Worm (Caenorhabditis elegans) whole organism, young adult: ENCODE data around the gene tag-124.
A peak's percentile ranks its signal among the peaks of the same experiment; 100 is the strongest.

Experiments used
- C06A6.2 ChIP-seq: fragments of 200-800 bp; sonication (Bioruptor generic); conservative IDR thresholded peaks from 2 replicates; pipeline ENCODE4 v1.3.6; 2022; ENCODE audit warnings: missing genetic modification characterization, missing compliant biosample characterization
- D2030.7 ChIP-seq: fragments of 200-800 bp; sonication (Bioruptor generic); IDR thresholded peaks from 2 replicates; pipeline ENCODE4 v1.3.6; 2022; ENCODE audit warnings: missing genetic modification reagents, missing genetic modification characterization, missing compliant biosample characterization
- F49E8.2 ChIP-seq: sonication (generic microtip); optimal IDR thresholded peaks from 3 replicates; lab custom pipeline; 2017; ENCODE audit warnings: missing genetic modification characterization, mild to moderate bottlenecking, missing compliant biosample characterization, antibody characterized with exemption, moderate library complexity; ENCODE audit not compliant: insufficient read depth
- F55B11.4 ChIP-seq: sonication (generic microtip); optimal IDR thresholded peaks from 2 replicates; lab custom pipeline; 2016; ENCODE audit warnings: missing compliant biosample characterization, missing genetic modification characterization, borderline replicate concordance; ENCODE audit not compliant: insufficient read depth
- T07F8.4 ChIP-seq: sonication (generic microtip); optimal IDR thresholded peaks from 2 replicates; lab custom pipeline; 2016; ENCODE audit warnings: mild to moderate bottlenecking, missing genetic modification characterization, moderate library complexity, missing compliant biosample characterization
- Y53F4B.3 ChIP-seq: fragments of 200-800 bp; sonication (Bioruptor generic); IDR thresholded peaks from 2 replicates; pipeline ENCODE4 v1.3.6; 2022; ENCODE audit warnings: missing genetic modification reagents, missing genetic modification characterization, missing compliant biosample characterization
- Y56A3A.18 ChIP-seq: fragments of 200-800 bp; sonication (Bioruptor generic); IDR thresholded peaks from 2 replicates; pipeline ENCODE4 v1.3.6; 2022; ENCODE audit warnings: missing genetic modification reagents, missing genetic modification characterization, missing compliant biosample characterization
- Y95B8A.8 ChIP-seq: fragments of 200-800 bp; sonication (Bioruptor generic); IDR thresholded peaks from 2 replicates; pipeline ENCODE4 v1.3.6; 2022; ENCODE audit warnings: missing genetic modification reagents, missing genetic modification characterization, missing compliant biosample characterization
- atf-7 ChIP-seq: sonication (generic microtip); optimal IDR thresholded peaks from 2 replicates; lab custom pipeline; 2017; ENCODE audit warnings: mild to moderate bottlenecking, missing genetic modification characterization, missing compliant biosample characterization
- attf-3 ChIP-seq: fragments of 200-800 bp; sonication (Bioruptor generic); conservative IDR thresholded peaks from 2 replicates; pipeline ENCODE4 v1.3.6; 2022; ENCODE audit warnings: missing genetic modification reagents, missing genetic modification characterization, missing compliant biosample characterization
- bed-1 ChIP-seq: fragments of 200-800 bp; sonication (Bioruptor generic); IDR thresholded peaks from 2 replicates; pipeline ENCODE4 v1.3.6; 2022; ENCODE audit warnings: missing genetic modification reagents, missing genetic modification characterization, missing compliant biosample characterization
- ceh-100 ChIP-seq: fragments of 200-800 bp; sonication (Bioruptor generic); IDR thresholded peaks from 2 replicates; pipeline ENCODE4 v1.3.6; 2022; ENCODE audit warnings: missing genetic modification reagents, missing genetic modification characterization, missing compliant biosample characterization
- ceh-27 ChIP-seq: fragments of 200-800 bp; sonication (Bioruptor generic); optimal IDR thresholded peaks from 2 replicates; lab custom pipeline; 2018; ENCODE audit warnings: mild to moderate bottlenecking, missing genetic modification characterization, moderate library complexity, missing compliant biosample characterization
- ceh-58 ChIP-seq: fragments of 200-800 bp; sonication (Bioruptor generic); IDR thresholded peaks from 2 replicates; pipeline ENCODE4 v1.3.6; 2022; ENCODE audit warnings: missing genetic modification characterization, missing compliant biosample characterization
- ceh-91 ChIP-seq: fragments of 200-800 bp; sonication (Bioruptor generic); IDR thresholded peaks from 2 replicates; pipeline ENCODE4 v1.3.6; 2022; ENCODE audit warnings: missing genetic modification reagents, missing genetic modification characterization, missing compliant biosample characterization
- chd-7 ChIP-seq: sonication (generic microtip); optimal IDR thresholded peaks from 2 replicates; lab custom pipeline; 2016; ENCODE audit warnings: mild to moderate bottlenecking, missing genetic modification characterization, moderate library complexity, missing compliant biosample characterization
- dox-1 ChIP-seq: fragments of 200-800 bp; sonication (Bioruptor generic); IDR thresholded peaks from 2 replicates; pipeline ENCODE4 v1.3.6; 2022; ENCODE audit warnings: missing genetic modification reagents, missing genetic modification characterization, missing compliant biosample characterization
- dpff-1 ChIP-seq: sonication (generic microtip); optimal IDR thresholded peaks from 2 replicates; lab custom pipeline; 2017; ENCODE audit warnings: mild to moderate bottlenecking, missing genetic modification characterization, missing compliant biosample characterization
- egl-18 ChIP-seq: fragments of 200-800 bp; sonication (Bioruptor generic); IDR thresholded peaks from 2 replicates; pipeline ENCODE4 v1.3.6; 2022; ENCODE audit warnings: missing genetic modification reagents, missing genetic modification characterization, missing compliant biosample characterization
- gei-17 ChIP-seq: fragments of 200-800 bp; sonication (Bioruptor generic); optimal IDR thresholded peaks from 2 replicates; lab custom pipeline; 2018; ENCODE audit warnings: mild to moderate bottlenecking, missing genetic modification characterization, missing compliant biosample characterization
- him-1 ChIP-seq: sonication (generic microtip); optimal IDR thresholded peaks from 2 replicates; lab custom pipeline; 2016; ENCODE audit warnings: missing genotype, missing genetic modification reagents, missing genetic modification characterization, missing compliant biosample characterization
- hlh-12 ChIP-seq: sonication (generic microtip); optimal IDR thresholded peaks from 2 replicates; lab custom pipeline; 2016; ENCODE audit warnings: missing genetic modification characterization, missing compliant biosample characterization
- hrde-1 ChIP-seq: sonication (generic microtip); optimal IDR thresholded peaks from 2 replicates; lab custom pipeline; 2016; ENCODE audit warnings: missing genetic modification characterization, mild to moderate bottlenecking, missing compliant biosample characterization, moderate library complexity, missing genotype, missing genetic modification reagents, borderline replicate concordance
- madf-10 ChIP-seq: sonication (generic microtip); optimal IDR thresholded peaks from 2 replicates; lab custom pipeline; 2016; ENCODE audit warnings: mild to moderate bottlenecking, missing genetic modification characterization, missing compliant biosample characterization
- madf-3 ChIP-seq: fragments of 200-800 bp; sonication (Bioruptor generic); IDR thresholded peaks from 2 replicates; pipeline ENCODE4 v1.3.6; 2022; ENCODE audit warnings: missing genetic modification reagents, missing genetic modification characterization, missing compliant biosample characterization
- mcd-1 ChIP-seq: fragments of 200-800 bp; sonication (Bioruptor generic); IDR thresholded peaks from 2 replicates; pipeline ENCODE4 v1.3.6; 2022; ENCODE audit warnings: missing genetic modification reagents, missing genetic modification characterization, missing compliant biosample characterization
- mes-4 ChIP-seq: sonication (generic microtip); optimal IDR thresholded peaks from 2 replicates; lab custom pipeline; 2016; ENCODE audit warnings: missing genotype, missing genetic modification characterization, missing compliant biosample characterization
- nfya-2 ChIP-seq: fragments of 200-800 bp; sonication (Bioruptor generic); IDR thresholded peaks from 2 replicates; pipeline ENCODE4 v1.3.6; 2022; ENCODE audit warnings: missing genetic modification reagents, missing genetic modification characterization, missing compliant biosample characterization
- nfyb-1 ChIP-seq: fragments of 200-800 bp; sonication (Bioruptor generic); IDR thresholded peaks from 2 replicates; pipeline ENCODE4 v1.3.6; 2022; ENCODE audit warnings: missing genetic modification reagents, missing genetic modification characterization, missing compliant biosample characterization
- pbrm-1 ChIP-seq: fragments of 200-800 bp; sonication (Bioruptor generic); IDR thresholded peaks from 2 replicates; pipeline ENCODE4 v1.3.6; 2022; ENCODE audit warnings: missing genetic modification reagents, missing genetic modification characterization, missing compliant biosample characterization
- rcor-1 ChIP-seq: fragments of 200-800 bp; sonication (Bioruptor generic); IDR thresholded peaks from 2 replicates; pipeline ENCODE4 v1.3.6; 2022; ENCODE audit warnings: missing genetic modification reagents, missing genetic modification characterization, missing compliant biosample characterization
- sea-2 ChIP-seq: fragments of 200-800 bp; sonication (Bioruptor generic); IDR thresholded peaks from 2 replicates; pipeline ENCODE4 v1.3.6; 2022; ENCODE audit warnings: missing genetic modification characterization, missing compliant biosample characterization
- snpc-1.1 ChIP-seq: sonication (generic microtip); optimal IDR thresholded peaks from 2 replicates; lab custom pipeline; 2017; ENCODE audit warnings: missing genetic modification characterization, mild to moderate bottlenecking, missing compliant biosample characterization, antibody characterized with exemption, moderate library complexity, missing genotype, missing genetic modification reagents; ENCODE audit not compliant: insufficient read depth
- snpc-1.3 ChIP-seq: sonication (generic microtip); optimal IDR thresholded peaks from 2 replicates; lab custom pipeline; 2017; ENCODE audit warnings: missing genetic modification characterization, mild to moderate bottlenecking, missing compliant biosample characterization, antibody characterized with exemption, moderate library complexity, missing genotype, missing genetic modification reagents; ENCODE audit not compliant: insufficient read depth
- somi-1 ChIP-seq: fragments of 200-800 bp; sonication (Bioruptor generic); optimal IDR thresholded peaks from 2 replicates; lab custom pipeline; 2018; ENCODE audit warnings: mild to moderate bottlenecking, missing genetic modification characterization, missing compliant biosample characterization
- zfh-2 ChIP-seq: fragments of 200-800 bp; sonication (Bioruptor generic); conservative IDR thresholded peaks from 2 replicates; pipeline ENCODE4 v1.3.6; 2022; ENCODE audit warnings: missing genetic modification reagents, missing genetic modification characterization, missing compliant biosample characterization
- ztf-25 ChIP-seq: fragments of 200-800 bp; sonication (Bioruptor generic); IDR thresholded peaks from 2 replicates; pipeline ENCODE4 v1.3.6; 2022; ENCODE audit warnings: missing genetic modification reagents, missing genetic modification characterization, missing compliant biosample characterization
- ztf-28 ChIP-seq: fragments of 200-800 bp; sonication (Bioruptor generic); IDR thresholded peaks from 2 replicates; pipeline ENCODE4 v1.3.6; 2022; ENCODE audit warnings: missing genetic modification reagents, missing genetic modification characterization, missing compliant biosample characterization
- ztf-6 ChIP-seq: fragments of 200-800 bp; sonication (Bioruptor generic); IDR thresholded peaks from 2 replicates; pipeline ENCODE4 v1.3.6; 2022; ENCODE audit warnings: missing genetic modification reagents, missing genetic modification characterization, missing compliant biosample characterization

The tag-124 gene

ce11 chrII:9573412-9573811 is 17.7 kb upstream of the tag-124 start:
- TF ChIP-seq snpc-1.3 (tag; lab: Kevin White, UChicago) (no peak), rcor-1 (GFP tag; lab: Robert Waterston, UW) (no peak), snpc-1.1 (tag; lab: Kevin White, UChicago) (no peak), somi-1 (GFP tag; lab: Kevin White, UChicago) (no peak), dox-1 (GFP tag; lab: Robert Waterston, UW) (no peak), ceh-58 (GFP tag; lab: Robert Waterston, UW) (no peak), T07F8.4 (tag; lab: Kevin White, UChicago) (no peak), ceh-91 (no peak)
- TF ChIP-seq, all 124 proteins: peak for 0

- no peak for TF ChIP-seq bed-1 (GFP tag; lab: Robert Waterston, UW)
- TF ChIP-seq zfh-2 (GFP tag; lab: Robert Waterston, UW), result 0 out of 2 replicates have a peak, but pooled peaks have one; percentile 16
- TF ChIP-seq ceh-58 (GFP tag; lab: Robert Waterston, UW), result no peak
- peak; percentile 13 for TF ChIP-seq chd-7 (tag; lab: Kevin White, UChicago)
- no peak for TF ChIP-seq attf-3 (GFP tag; lab: Robert Waterston, UW)
- no peak for TF ChIP-seq F49E8.2 (tag; lab: Kevin White, UChicago)
- TF ChIP-seq ceh-27 (GFP tag; lab: Kevin White, UChicago), result peak; percentile 14
- TF ChIP-seq rcor-1 (GFP tag; lab: Robert Waterston, UW), result no peak
- no peak for TF ChIP-seq hlh-12 (tag; lab: Kevin White, UChicago)
- no peak for TF ChIP-seq mes-4 (tag; lab: Kevin White, UChicago)
- no peak for TF ChIP-seq Y56A3A.18
- TF ChIP-seq ztf-28 (GFP tag; lab: Robert Waterston, UW), result no peak
- TF ChIP-seq egl-18 (GFP tag; lab: Robert Waterston, UW), result 0 out of 2 replicates have a peak, but pooled peaks have one; percentile 27
- no peak for TF ChIP-seq pbrm-1 (GFP tag; lab: Robert Waterston, UW)
- no peak for TF ChIP-seq madf-10 (tag; lab: Kevin White, UChicago)
- TF ChIP-seq Y53F4B.3 (GFP tag; lab: Robert Waterston, UW), result no peak
- no peak for TF ChIP-seq him-1 (tag; lab: Kevin White, UChicago)
Observed at ce11 chrII:9574406-9574805, 16.7 kb upstream of the tag-124 start.

- TF ChIP-seq ceh-27 (GFP tag; lab: Kevin White, UChicago) (no peak), egl-18 (GFP tag; lab: Robert Waterston, UW) (no peak), atf-7 (tag; lab: Kevin White, UChicago) (no peak), C06A6.2 (GFP tag; lab: Robert Waterston, UW) (no peak), D2030.7 (no peak), nfyb-1 (no peak), sea-2 (GFP tag; lab: Robert Waterston, UW) (no peak), nfya-2 (GFP tag; lab: Robert Waterston, UW) (no peak), hrde-1 (tag; lab: Kevin White, UChicago) (no peak), dox-1 (GFP tag; lab: Robert Waterston, UW) (no peak), madf-3 (no peak), mcd-1 (GFP tag; lab: Robert Waterston, UW) (no peak), gei-17 (no peak), ztf-6 (GFP tag; lab: Robert Waterston, UW) (no peak), ztf-25 (no peak), F55B11.4 (tag; lab: Kevin White, UChicago) (no peak), Y95B8A.8 (no peak), dpff-1 (tag; lab: Kevin White, UChicago) (no peak), snpc-1.1 (tag; lab: Kevin White, UChicago) (no peak), ceh-100 (GFP tag; lab: Robert Waterston, UW) (no peak)
- TF ChIP-seq, all 124 proteins: peak for 0
Observed at ce11 chrII:9575670-9576069, 15.4 kb upstream of the tag-124 start, which contains the start of gene exc-7. exc-7 (plus strand) TSS chrII:9575970.
